Worm (Caenorhabditis elegans) whole organism, late embryonic: ENCODE data around the gene C34B4.3.

Source experiments
- ceh-34 ChIP-seq: sonication (generic microtip); optimal IDR thresholded peaks from 2 replicates; lab custom pipeline; 2016; ENCODE audit warnings: mild to moderate bottlenecking, missing genetic modification characterization, missing compliant biosample characterization
- nhr-11 ChIP-seq: fragments of 150-350 bp; optimal IDR thresholded peaks from 2 replicates; lab custom pipeline; 2014; ENCODE audit warnings: missing biosample characterization, missing genetic modification characterization
- npax-4 ChIP-seq: sonication (generic microtip); optimal IDR thresholded peaks from 2 replicates; lab custom pipeline; 2016; ENCODE audit warnings: missing genetic modification characterization, missing compliant biosample characterization
- pqm-1 ChIP-seq: sonication (generic microtip); optimal IDR thresholded peaks from 2 replicates; lab custom pipeline; 2016; ENCODE audit warnings: missing genetic modification characterization, missing compliant biosample characterization
- pros-1 ChIP-seq: fragments of 150-350 bp; optimal IDR thresholded peaks from 2 replicates; lab custom pipeline; 2014; ENCODE audit warnings: missing biosample characterization, missing genetic modification reagents, missing genetic modification characterization
- sdc-2 ChIP-seq: sonication (generic microtip); optimal IDR thresholded peaks from 2 replicates; lab custom pipeline; 2016; ENCODE audit warnings: missing genotype, missing genetic modification characterization, missing compliant biosample characterization
- sox-2 ChIP-seq: fragments of 200-800 bp; sonication (Bioruptor generic); IDR thresholded peaks from 2 replicates; pipeline ENCODE4 v1.3.6; 2022; ENCODE audit warnings: missing genetic modification reagents, missing genetic modification characterization, missing compliant biosample characterization

DNA sequence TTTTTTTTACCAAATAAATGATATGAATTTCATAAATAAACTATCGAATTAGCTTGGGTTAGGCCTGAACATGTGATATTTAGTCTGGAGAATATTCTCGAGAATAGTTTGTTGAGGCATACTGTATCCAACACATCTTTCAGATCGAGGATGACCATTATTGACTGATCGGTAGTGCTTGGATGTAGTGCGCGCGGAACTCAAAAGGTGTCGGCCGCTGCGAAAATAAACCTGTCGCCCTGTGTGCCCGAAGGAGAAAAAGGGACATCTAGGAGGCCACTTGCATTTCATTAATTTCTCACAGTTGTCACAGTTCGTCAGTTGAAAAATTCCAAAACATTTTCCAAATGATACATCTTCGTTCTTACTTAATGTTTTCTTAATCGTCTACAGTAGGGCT lies 6.8 kb downstream of the C34B4.3 start:
- no peak for TF ChIP-seq nhr-11 (tag; lab: Kevin White, UChicago)
- TF ChIP-seq npax-4 (tag; lab: Kevin White, UChicago) = no peak
- TF ChIP-seq sox-2 (GFP tag; lab: Robert Waterston, UW) = no peak
- no peak for TF ChIP-seq pqm-1 (tag; lab: Kevin White, UChicago)
- no peak for TF ChIP-seq ceh-34 (tag; lab: Kevin White, UChicago)
- no peak for TF ChIP-seq pros-1
- no peak for TF ChIP-seq sdc-2 (tag; lab: Kevin White, UChicago)
